Worm (Caenorhabditis elegans): Measurements from ENCODE around the gene D1005.2.
"Not testable (repeated sequence)": the region's sequence is repeated elsewhere in the genome, so short reads cannot be mapped to it uniquely, and the experiment has no call there.

Gene D1005.2

ce11 chrX:1458793-1459192 lies at the start of gene D1005.2:
D1005.2 (plus strand) TSS chrX:1459022.
- no peak for TF ChIP-seq unc-62 (GFP tag; optimal IDR thresholded peaks at IDR 0.05)

- no peak for TF ChIP-seq unc-62 (GFP tag; optimal IDR thresholded peaks at IDR 0.05)
Observed at ce11 chrX:1409224-1409623, 49.6 kb upstream of the D1005.2 start.

- no peak for TF ChIP-seq unc-62 (GFP tag; optimal IDR thresholded peaks at IDR 0.05)
Observed at ce11 chrX:1410552-1410951, 48.3 kb upstream of the D1005.2 start, which contains the start of gene abu-2. abu-2 (minus strand) TSS chrX:1410652.

- no peak for TF ChIP-seq unc-62 (GFP tag; optimal IDR thresholded peaks at IDR 0.05)
Observed at ce11 chrX:1412844-1413243, 46.0 kb upstream of the D1005.2 start, which contains the start of gene srh-19. srh-19 (plus strand) TSS chrX:1413144.

- TF ChIP-seq unc-62 (GFP tag; optimal IDR thresholded peaks at IDR 0.05) = no peak
Observed at ce11 chrX:1416776-1417354, 42.0 kb upstream of the D1005.2 start, which contains the start of the genes F19G12.4 and F19G12.8. F19G12.4 (plus strand) TSS chrX:1417304. F19G12.8 (plus strand) TSS chrX:1417320.

ce11 chrX:1419163-1419696 lies 39.6 kb upstream of the D1005.2 start, which contains the start of gene F19G12.9:
F19G12.9 (plus strand) TSS chrX:1419213.
- TF ChIP-seq unc-62 (GFP tag; optimal IDR thresholded peaks at IDR 0.05) = no peak

ce11 chrX:1420524-1420923 lies 38.3 kb upstream of the D1005.2 start:
- no peak for TF ChIP-seq unc-62 (GFP tag; optimal IDR thresholded peaks at IDR 0.05)

ce11 chrX:1424509-1424908 lies 34.3 kb upstream of the D1005.2 start, which contains the start of gene F19G12.3:
F19G12.3 (plus strand) TSS chrX:1424809.
- TF ChIP-seq unc-62 (GFP tag; optimal IDR thresholded peaks at IDR 0.05) = no peak

ce11 chrX:1426425-1426824 lies 32.4 kb upstream of the D1005.2 start, which contains the start of gene F19G12.11:
F19G12.11 (minus strand) TSS chrX:1426525.
- TF ChIP-seq unc-62 (GFP tag; optimal IDR thresholded peaks at IDR 0.05) = no peak

ce11 chrX:1430707-1431106 lies 28.1 kb upstream of the D1005.2 start, which contains the start of gene F19G12.1:
F19G12.1 (plus strand) TSS chrX:1431007.
- not testable (repeated sequence) for TF ChIP-seq unc-62 (GFP tag; optimal IDR thresholded peaks at IDR 0.05)

ce11 chrX:1437097-1437496 lies 21.7 kb upstream of the D1005.2 start:
- TF ChIP-seq unc-62 (GFP tag; optimal IDR thresholded peaks at IDR 0.05) = no peak

- TF ChIP-seq unc-62 (GFP tag; optimal IDR thresholded peaks at IDR 0.05) = no peak
Observed at ce11 chrX:1438925-1439324, 19.9 kb upstream of the D1005.2 start.

ce11 chrX:1440161-1440560 lies 18.7 kb upstream of the D1005.2 start, which contains the start of gene sedl-1:
sedl-1 (minus strand) TSS chrX:1440261.
- no peak for TF ChIP-seq unc-62 (GFP tag; optimal IDR thresholded peaks at IDR 0.05)

ce11 chrX:1441602-1442183 lies 17.1 kb upstream of the D1005.2 start:
- TF ChIP-seq unc-62 (GFP tag; optimal IDR thresholded peaks at IDR 0.05) = no peak

ce11 chrX:1443556-1444243 lies 15.1 kb upstream of the D1005.2 start:
- no peak for TF ChIP-seq unc-62 (GFP tag; optimal IDR thresholded peaks at IDR 0.05)

- no peak for TF ChIP-seq unc-62 (GFP tag; optimal IDR thresholded peaks at IDR 0.05)
Observed at ce11 chrX:1445696-1446095, 13.1 kb upstream of the D1005.2 start.
